Fruit fly (Drosophila melanogaster) whole organism, wandering third instar larva: ENCODE results near the gene IntS6.

ENCODE experiments used
- Abd-B ChIP-seq: fragments of >200 bp; optimal IDR thresholded peaks from 2 replicates; lab custom pipeline; 2017; ENCODE audit warnings: missing biosample characterization, missing genetic modification characterization
- CG32264 ChIP-seq: fragments of 200-800 bp; sonication (Bioruptor generic); optimal IDR thresholded peaks from 2 replicates; lab custom pipeline; 2016; ENCODE audit warnings: missing biosample characterization, missing genetic modification characterization
- CG9705 ChIP-seq: fragments of 200-800 bp; sonication (Bioruptor generic); optimal IDR thresholded peaks from 2 replicates; lab custom pipeline; 2018; ENCODE audit warnings: missing biosample characterization, mild to moderate bottlenecking, missing genetic modification characterization
- CrebA ChIP-seq: fragments of 200-800 bp; sonication (Bioruptor generic); optimal IDR thresholded peaks from 2 replicates; lab custom pipeline; 2016; ENCODE audit warnings: missing biosample characterization, mild to moderate bottlenecking, missing genetic modification characterization, borderline replicate concordance
- Dfd ChIP-seq: fragments of >200 bp; optimal IDR thresholded peaks from 2 replicates; lab custom pipeline; 2017; ENCODE audit warnings: missing biosample characterization, missing genetic modification characterization
- Dif ChIP-seq: fragments of 200-275, 200-300 bp; sonication (Bioruptor generic); optimal IDR thresholded peaks from 2 replicates; lab custom pipeline; 2018; ENCODE audit warnings: missing biosample characterization, missing genetic modification characterization; ENCODE audit not compliant: partially characterized antibody
- GATAd ChIP-seq: sonication (Bioruptor generic); optimal IDR thresholded peaks from 2 replicates; lab custom pipeline; 2016; ENCODE audit warnings: missing biosample characterization, missing genetic modification characterization
- HLH106 ChIP-seq: fragments of 200-800 bp; optimal IDR thresholded peaks from 3 replicates; lab custom pipeline; 2019; ENCODE audit warnings: missing biosample characterization, mild to moderate bottlenecking, missing genetic modification characterization, moderate library complexity
- Hnf4 ChIP-seq: fragments of 200-800 bp; sonication (Bioruptor generic); optimal IDR thresholded peaks from 2 replicates; lab custom pipeline; 2016; ENCODE audit warnings: missing biosample characterization, mild to moderate bottlenecking, missing genetic modification characterization
- Hr78 ChIP-seq: fragments of >200 bp; optimal IDR thresholded peaks from 2 replicates; lab custom pipeline; 2017; ENCODE audit warnings: missing biosample characterization, missing genetic modification characterization
- Hr83 ChIP-seq: fragments of 200-300 bp; sonication (Bioruptor generic); optimal IDR thresholded peaks from 2 replicates; lab custom pipeline; 2016; ENCODE audit warnings: missing biosample characterization, mild to moderate bottlenecking, missing genetic modification characterization, moderate library complexity; ENCODE audit not compliant: poor library complexity, severe bottlenecking
- Jra ChIP-seq: sonication (Bioruptor generic); optimal IDR thresholded peaks from 2 replicates; lab custom pipeline; 2016; ENCODE audit warnings: missing biosample characterization, missing genetic modification characterization
- Mio ChIP-seq: sonication (Bioruptor generic); optimal IDR thresholded peaks from 2 replicates; lab custom pipeline; 2016; ENCODE audit warnings: missing biosample characterization, missing genetic modification characterization
- Myc ChIP-seq: fragments of >200 bp; optimal IDR thresholded peaks from 2 replicates; lab custom pipeline; 2017
- N ChIP-seq: fragments of >200 bp; optimal IDR thresholded peaks from 2 replicates; lab custom pipeline; 2018; ENCODE audit warnings: missing biosample characterization, missing external identifiers, missing genetic modification characterization
- OdsH ChIP-seq: fragments of 200-800 bp; sonication (Bioruptor generic); optimal IDR thresholded peaks from 2 replicates; lab custom pipeline; 2016; ENCODE audit warnings: missing biosample characterization, mild to moderate bottlenecking, missing genetic modification characterization
- Rel ChIP-seq, 2 experiments: fragments of 200-800 bp; sonication (Bioruptor generic) in 1 of 2; optimal IDR thresholded peaks; 2 replicates in 1 of 2; 3 replicates in 1 of 2; lab custom pipeline; 2016 to 2019; ENCODE audit warnings: mild to moderate bottlenecking in 2 of 2, missing biosample characterization in 2 of 2, missing genetic modification characterization in 2 of 2, moderate library complexity in 1 of 2
- Sp1 ChIP-seq: fragments of 200-800 bp; sonication (Bioruptor generic); optimal IDR thresholded peaks from 3 replicates; lab custom pipeline; 2019; ENCODE audit warnings: missing biosample characterization, mild to moderate bottlenecking, missing genetic modification characterization, moderate library complexity
- Vsx2 ChIP-seq: fragments of 200-300, 225-300 bp; sonication (Bioruptor generic); optimal IDR thresholded peaks from 2 replicates; lab custom pipeline; 2018; ENCODE audit warnings: missing biosample characterization, missing genetic modification characterization; ENCODE audit not compliant: partially characterized antibody
- br ChIP-seq: fragments of 200-800 bp; sonication (Bioruptor generic); optimal IDR thresholded peaks from 2 replicates; lab custom pipeline; 2016; ENCODE audit warnings: missing biosample characterization, missing genetic modification characterization
- brk ChIP-seq: fragments of 200-800 bp; sonication (Bioruptor generic); optimal IDR thresholded peaks from 2 replicates; lab custom pipeline; 2016; ENCODE audit warnings: missing biosample characterization, mild to moderate bottlenecking, missing genetic modification characterization
- dl ChIP-seq, 2 experiments: fragments of 175-275, 200-275 bp in 1 of 2; fragments of 200-275 bp in 1 of 2; sonication (Bioruptor generic); optimal IDR thresholded peaks; lab custom pipeline; 2018; ENCODE audit warnings: mild to moderate bottlenecking in 2 of 2, missing biosample characterization in 2 of 2, missing genetic modification characterization in 2 of 2, moderate library complexity in 2 of 2; ENCODE audit not compliant: partially characterized antibody in 2 of 2, insufficient read depth in 1 of 2
- dmrt93B ChIP-seq: fragments of 200-800 bp; sonication (Bioruptor generic); optimal IDR thresholded peaks from 2 replicates; lab custom pipeline; 2018; ENCODE audit warnings: missing biosample characterization, mild to moderate bottlenecking, missing genetic modification characterization
- dsf ChIP-seq: sonication (Bioruptor generic); optimal IDR thresholded peaks from 2 replicates; lab custom pipeline; 2016; ENCODE audit warnings: missing biosample characterization, missing genetic modification characterization, borderline replicate concordance
- ey ChIP-seq: fragments of 200-800 bp; sonication (Bioruptor generic); optimal IDR thresholded peaks from 2 replicates; lab custom pipeline; 2016; ENCODE audit warnings: missing biosample characterization, missing genetic modification characterization
- foxo ChIP-seq, 2 experiments: fragments of 200-800 bp; sonication (Bioruptor generic); optimal IDR thresholded peaks; 2 replicates in 1 of 2; 3 replicates in 1 of 2; lab custom pipeline; 2016 to 2017; ENCODE audit warnings: missing biosample characterization in 2 of 2, missing genetic modification characterization in 2 of 2
- fru ChIP-seq: fragments of 200-800 bp; sonication (Bioruptor generic); optimal IDR thresholded peaks from 3 replicates; lab custom pipeline; 2016; ENCODE audit warnings: missing biosample characterization, mild to moderate bottlenecking, missing genetic modification characterization
- jim ChIP-seq: fragments of 175-275, 200-325 bp; sonication (Bioruptor generic); optimal IDR thresholded peaks from 2 replicates; lab custom pipeline; 2016; ENCODE audit warnings: missing biosample characterization, mild to moderate bottlenecking, missing genetic modification characterization
- lola ChIP-seq: fragments of >200 bp; optimal IDR thresholded peaks from 2 replicates; lab custom pipeline; 2017; ENCODE audit warnings: missing biosample characterization, missing genetic modification characterization
- pan ChIP-seq: fragments of >200 bp; optimal IDR thresholded peaks from 2 replicates; lab custom pipeline; 2017
- psq ChIP-seq: fragments of 200-800 bp; sonication (Bioruptor generic); optimal IDR thresholded peaks from 3 replicates; lab custom pipeline; 2017; ENCODE audit warnings: missing biosample characterization, mild to moderate bottlenecking, missing genetic modification characterization, moderate library complexity
- rgr ChIP-seq: fragments of 200-800 bp; sonication (Bioruptor generic); optimal IDR thresholded peaks from 3 replicates; lab custom pipeline; 2016; ENCODE audit warnings: missing biosample characterization, mild to moderate bottlenecking, missing genetic modification characterization
- sage ChIP-seq: fragments of 200-800 bp; sonication (Bioruptor generic); optimal IDR thresholded peaks from 2 replicates; lab custom pipeline; 2016; ENCODE audit warnings: missing biosample characterization, mild to moderate bottlenecking, missing genetic modification characterization
- sv ChIP-seq: fragments of 200-800 bp; sonication (Bioruptor generic); optimal IDR thresholded peaks from 3 replicates; lab custom pipeline; 2016; ENCODE audit warnings: missing biosample characterization, missing genetic modification characterization
- tai ChIP-seq: sonication (Bioruptor generic); optimal IDR thresholded peaks from 2 replicates; lab custom pipeline; 2016; ENCODE audit warnings: missing biosample characterization, missing genetic modification characterization
- usp ChIP-seq: fragments of >200 bp; optimal IDR thresholded peaks from 2 replicates; lab custom pipeline; 2017; ENCODE audit warnings: missing biosample characterization, missing genetic modification characterization
- woc ChIP-seq: sonication (Bioruptor generic); optimal IDR thresholded peaks from 2 replicates; lab custom pipeline; 2016; ENCODE audit warnings: missing biosample characterization, mild to moderate bottlenecking, missing genetic modification characterization

IntS6 gene

DNA sequence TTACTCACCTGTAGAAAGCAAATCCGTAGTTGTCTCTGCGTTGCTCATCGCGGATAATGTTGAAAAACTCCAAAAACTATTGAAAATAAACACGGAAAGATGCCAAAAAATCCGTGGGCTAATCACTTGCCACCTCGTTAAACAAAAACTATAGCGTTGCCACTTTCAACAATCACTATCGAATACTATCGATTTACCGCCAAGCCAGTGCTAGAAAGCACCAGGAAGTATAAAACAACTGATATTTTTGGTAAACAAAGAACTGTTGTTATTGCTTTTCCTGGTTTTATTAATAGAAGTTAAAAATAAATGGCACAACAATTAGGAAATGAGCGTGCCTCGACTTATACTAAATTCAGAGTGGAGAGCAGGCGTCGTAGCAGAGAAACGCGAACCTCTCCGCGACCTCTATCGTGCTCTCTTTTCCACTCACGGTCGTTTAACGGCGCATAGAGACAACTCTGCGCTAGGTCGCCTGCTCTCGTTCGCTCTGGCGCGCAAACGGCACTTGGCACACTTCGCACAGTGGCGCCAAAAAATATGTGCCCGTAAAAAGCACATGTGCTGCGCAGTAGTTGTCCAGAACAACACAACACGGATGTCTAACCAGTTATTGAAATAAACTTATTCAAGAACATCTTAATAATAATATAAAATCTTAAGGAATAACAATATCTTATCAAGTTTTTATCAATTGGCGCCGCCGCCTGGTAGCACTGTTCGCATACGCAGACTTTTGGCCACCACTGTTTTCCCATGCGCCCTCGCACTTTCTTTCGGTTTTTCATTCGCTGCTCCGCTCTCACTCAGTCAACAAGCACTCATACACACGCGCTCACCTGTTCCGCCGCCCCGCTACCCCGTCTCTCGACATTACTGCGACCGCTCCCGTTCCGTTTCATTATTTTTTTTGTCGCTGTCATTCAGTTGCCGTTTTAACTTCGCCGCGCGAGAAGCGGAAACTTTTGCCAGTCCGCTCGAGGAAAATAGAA, 8.1 kb upstream of the IntS6 start, which contains the start of the genes lin-52 and CG15771 (continued):
- TF ChIP-seq pan (lab: Kevin White, UChicago) (no peak), GATAd (GFP tag; lab: Kevin White, UChicago) (peak; percentile 58), Hr83 (peak; percentile 95), sv (GFP tag; lab: Kevin White, UChicago) (peak; percentile 89), woc (peak; percentile 92), foxo (GFP tag; optimal IDR thresholded peaks at IDR 0.05; lab: Kevin White, UChicago) (peak in 1 of 2 experiments; percentile 96), Jra (GFP tag; lab: Kevin White, UChicago) (peak; percentile 81)

DNA sequence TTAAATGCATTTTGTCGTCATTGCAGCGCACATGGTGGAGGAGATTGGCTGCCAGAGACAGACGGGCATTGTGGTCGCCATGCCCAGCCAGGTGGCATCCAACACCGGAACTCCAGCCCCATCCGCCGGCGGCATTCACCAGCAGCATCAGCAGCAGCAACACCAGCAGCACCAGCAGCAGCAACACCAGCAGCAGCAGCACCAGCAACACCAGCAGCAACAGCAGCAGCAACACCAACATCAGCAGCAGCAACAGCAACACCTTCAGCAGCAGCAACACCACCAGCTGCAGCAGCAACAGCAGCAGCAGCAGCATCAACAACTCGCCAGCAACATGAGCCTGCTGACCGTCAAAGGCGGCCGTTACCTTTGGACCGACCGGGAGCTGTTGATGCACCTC, 5.8 kb upstream of the IntS6 start:
- TF ChIP-seq Dfd (GFP tag; lab: Kevin White, UChicago) = peak; percentile 96
- no peak for TF ChIP-seq tai (GFP tag; lab: Kevin White, UChicago)

DNA sequence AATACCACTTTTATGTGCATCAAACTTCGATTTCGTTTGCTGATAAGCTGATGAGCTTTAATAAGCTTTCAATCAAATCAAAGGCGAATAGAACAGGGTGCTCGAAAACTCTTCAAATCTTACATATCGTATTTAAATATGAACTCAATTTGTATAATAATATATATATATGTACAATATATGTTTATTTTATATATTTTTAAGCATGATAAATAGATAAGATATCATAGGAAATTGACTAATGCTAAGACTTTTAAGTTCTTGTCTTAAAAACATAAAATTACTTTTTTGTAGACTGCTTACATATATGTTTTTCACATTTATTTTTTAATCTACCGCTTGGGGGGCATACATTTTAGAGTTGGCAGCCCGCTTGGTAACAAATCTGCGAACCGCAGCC, 4.9 kb upstream of the IntS6 start, which contains the start of gene CG15772:
CG15772 (plus strand) TSS at position 301 of the 400 bp plus-strand sequence.
- TF ChIP-seq Myc (lab: Kevin White, UChicago) (no peak), foxo (GFP tag; optimal IDR thresholded peaks at IDR 0.05; lab: Kevin White, UChicago) (peak in 1 of 2 experiments; percentile 5)

DNA sequence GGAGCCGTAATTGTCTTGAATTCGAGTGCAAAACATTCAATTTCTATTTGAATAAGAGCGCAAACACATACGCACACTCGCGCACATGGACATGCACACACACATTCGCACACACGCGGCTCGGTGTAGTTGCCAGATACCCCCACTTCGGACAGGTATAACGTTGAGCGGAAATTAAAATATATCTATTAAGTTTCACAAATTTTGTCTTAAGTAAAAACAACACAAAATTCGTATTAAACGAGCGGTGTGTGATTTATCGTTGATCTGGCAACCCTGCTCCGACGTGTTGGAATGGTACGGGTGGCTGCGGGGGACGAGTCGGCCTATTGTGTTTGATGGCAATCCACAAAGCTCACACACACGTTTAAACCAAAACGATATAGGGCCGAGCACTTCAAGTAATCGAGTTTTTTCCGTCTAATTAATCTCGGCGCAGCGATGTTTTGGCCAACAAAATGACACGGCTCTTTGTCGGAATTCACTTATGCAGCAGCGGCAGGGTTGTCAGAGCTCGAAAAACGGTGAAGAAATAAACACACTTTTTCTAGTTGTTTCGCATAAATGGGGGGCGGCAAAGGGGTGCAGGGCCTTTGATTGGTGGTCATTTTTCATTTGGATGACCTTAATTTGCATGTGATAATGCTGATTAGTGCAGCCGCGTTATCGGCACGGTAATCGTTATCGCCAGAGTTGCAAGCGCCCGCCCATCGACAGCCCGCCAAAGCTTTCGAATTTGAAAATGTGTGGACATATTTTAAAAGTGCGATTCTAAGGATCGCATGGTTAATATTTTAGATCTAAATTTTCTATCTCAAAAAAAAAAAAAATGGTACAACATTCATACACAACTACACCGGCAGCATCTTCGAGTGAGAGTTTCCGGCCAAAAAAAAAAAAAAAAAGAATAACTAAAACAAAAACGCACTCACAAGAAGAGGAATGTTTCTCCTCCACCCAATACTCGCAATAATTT, 926 bp downstream of the IntS6 start:
- no peak for TF ChIP-seq Vsx2 (GFP tag; lab: Kevin White, UChicago)
- TF ChIP-seq Rel (GFP tag; optimal IDR thresholded peaks at IDR 0.05; lab: Kevin White, UChicago) = no peak
- peak; percentile 54 for TF ChIP-seq Rel (tag; optimal IDR thresholded peaks at IDR 0.05; lab: Kevin White, UChicago)
- peak; percentile 59 for TF ChIP-seq Jra (GFP tag; lab: Kevin White, UChicago)
- TF ChIP-seq Hr83 = peak; percentile 54
- no peak for TF ChIP-seq GATAd (GFP tag; lab: Kevin White, UChicago)
- TF ChIP-seq pan (lab: Kevin White, UChicago) = no peak
- no peak for TF ChIP-seq N
- peak; percentile 48 for TF ChIP-seq Mio (GFP tag; lab: Kevin White, UChicago)
- no peak for TF ChIP-seq woc
- TF ChIP-seq dl (GFP tag; optimal IDR thresholded peaks at IDR 0.05; lab: Kevin White, UChicago; ENCODE audit: insufficient read depth in 1 of 2, partially characterized antibody in 2 of 2) = no peak
- no peak for TF ChIP-seq Hr78 (GFP tag; lab: Kevin White, UChicago)
- peak; percentile 84 for TF ChIP-seq Hnf4 (GFP tag; lab: Kevin White, UChicago)
- TF ChIP-seq brk (GFP tag; lab: Kevin White, UChicago) = no peak
- peak; percentile 85 for TF ChIP-seq HLH106
- TF ChIP-seq br (GFP tag; lab: Kevin White, UChicago) = peak; percentile 86
- TF ChIP-seq Sp1 (GFP tag; lab: Kevin White, UChicago) = peak; percentile 70
- TF ChIP-seq sage (GFP tag; lab: Kevin White, UChicago) = peak; percentile 72
- no peak for TF ChIP-seq usp (GFP tag; lab: Kevin White, UChicago)
- peak; percentile 82 for TF ChIP-seq CG32264 (GFP tag; lab: Kevin White, UChicago)
- TF ChIP-seq dsf (GFP tag; lab: Kevin White, UChicago) = no peak
- TF ChIP-seq sv (GFP tag; lab: Kevin White, UChicago) = peak; percentile 64
- peak; percentile 52 for TF ChIP-seq psq (GFP tag; lab: Kevin White, UChicago)
- TF ChIP-seq Dfd (GFP tag; lab: Kevin White, UChicago) = no peak
- TF ChIP-seq foxo (GFP tag; optimal IDR thresholded peaks at IDR 0.05; lab: Kevin White, UChicago) = peak in 1 of 2 experiments; percentile 88
- TF ChIP-seq jim (GFP tag; lab: Kevin White, UChicago) = peak; percentile 51
- peak; percentile 67 for TF ChIP-seq dmrt93B (GFP tag; lab: Kevin White, UChicago)
- TF ChIP-seq Myc (lab: Kevin White, UChicago) = no peak
- no peak for TF ChIP-seq Abd-B (GFP tag; lab: Kevin White, UChicago)
- TF ChIP-seq CG9705 (GFP tag; lab: Kevin White, UChicago) = peak; percentile 68
- TF ChIP-seq Dif (GFP tag; lab: Kevin White, UChicago) = no peak
- TF ChIP-seq OdsH (GFP tag; lab: Kevin White, UChicago) = peak; percentile 75
- peak; percentile 83 for TF ChIP-seq fru (GFP tag; lab: Kevin White, UChicago)
- peak; percentile 89 for TF ChIP-seq ey (GFP tag; lab: Kevin White, UChicago)
- peak; percentile 87 for TF ChIP-seq rgr (GFP tag; lab: Kevin White, UChicago)
- TF ChIP-seq lola = peak; percentile 81
- no peak for TF ChIP-seq CrebA
- TF ChIP-seq tai (GFP tag; lab: Kevin White, UChicago) = no peak
